Worm (Caenorhabditis elegans) whole organism, young adult: ENCODE data around the gene nhr-115.
"Not testable (repeated sequence)": the region's sequence is repeated elsewhere in the genome, so short reads cannot be mapped to it uniquely, and the experiment has no call there.

Experiments used
- B0261.1 ChIP-seq: sonication (generic microtip); optimal IDR thresholded peaks from 2 replicates; lab custom pipeline; 2016; ENCODE audit warnings: mild to moderate bottlenecking, missing genetic modification characterization, moderate library complexity, missing compliant biosample characterization
- F22D6.2 ChIP-seq: sonication (generic microtip); optimal IDR thresholded peaks from 2 replicates; lab custom pipeline; 2016; ENCODE audit warnings: mild to moderate bottlenecking, missing genetic modification characterization, missing compliant biosample characterization
- F33H1.4 ChIP-seq: fragments of 200-800 bp; sonication (Bioruptor generic); IDR thresholded peaks from 2 replicates; pipeline ENCODE4 v1.3.6; 2022; ENCODE audit warnings: missing genetic modification reagents, missing genetic modification characterization, missing compliant biosample characterization
- F55B11.4 ChIP-seq: sonication (generic microtip); optimal IDR thresholded peaks from 2 replicates; lab custom pipeline; 2016; ENCODE audit warnings: missing compliant biosample characterization, missing genetic modification characterization, borderline replicate concordance; ENCODE audit not compliant: insufficient read depth
- F57C9.4 ChIP-seq: sonication (generic microtip); optimal IDR thresholded peaks from 2 replicates; lab custom pipeline; 2017; ENCODE audit warnings: mild to moderate bottlenecking, missing genetic modification characterization, missing compliant biosample characterization
- atf-7 ChIP-seq: sonication (generic microtip); optimal IDR thresholded peaks from 2 replicates; lab custom pipeline; 2017; ENCODE audit warnings: mild to moderate bottlenecking, missing genetic modification characterization, missing compliant biosample characterization
- cebp-1 ChIP-seq, 2 experiments: fragments of 200-800 bp in 1 of 2; sonication (Bioruptor generic) in 1 of 2; sonication (generic microtip) in 1 of 2; IDR thresholded peaks in 1 of 2; optimal IDR thresholded peaks in 1 of 2; 2 replicates each; pipeline versions ENCODE4 v1.3.6 to Lab custom; 2017 to 2022; ENCODE audit warnings: missing compliant biosample characterization in 2 of 2, missing genetic modification characterization in 2 of 2, mild to moderate bottlenecking in 1 of 2, missing genetic modification reagents in 1 of 2, moderate library complexity in 1 of 2
- ceh-58 ChIP-seq: fragments of 200-800 bp; sonication (Bioruptor generic); IDR thresholded peaks from 2 replicates; pipeline ENCODE4 v1.3.6; 2022; ENCODE audit warnings: missing genetic modification characterization, missing compliant biosample characterization
- ceh-79 ChIP-seq: sonication (generic microtip); optimal IDR thresholded peaks from 2 replicates; lab custom pipeline; 2017; ENCODE audit warnings: mild to moderate bottlenecking, missing genetic modification characterization, missing compliant biosample characterization
- ceh-91 ChIP-seq: fragments of 200-800 bp; sonication (Bioruptor generic); IDR thresholded peaks from 2 replicates; pipeline ENCODE4 v1.3.6; 2022; ENCODE audit warnings: missing genetic modification reagents, missing genetic modification characterization, missing compliant biosample characterization
- hmg-20 ChIP-seq: fragments of 200-800 bp; sonication (Bioruptor generic); IDR thresholded peaks from 2 replicates; pipeline ENCODE4 v1.3.6; 2022; ENCODE audit warnings: missing genetic modification reagents, missing genetic modification characterization, missing compliant biosample characterization
- lsy-27 ChIP-seq: sonication (generic microtip); optimal IDR thresholded peaks from 2 replicates; lab custom pipeline; 2017; ENCODE audit warnings: missing genetic modification characterization, mild to moderate bottlenecking, missing compliant biosample characterization, antibody characterized with exemption, missing genotype, borderline replicate concordance; ENCODE audit not compliant: insufficient read depth
- madf-3 ChIP-seq: fragments of 200-800 bp; sonication (Bioruptor generic); IDR thresholded peaks from 2 replicates; pipeline ENCODE4 v1.3.6; 2022; ENCODE audit warnings: missing genetic modification reagents, missing genetic modification characterization, missing compliant biosample characterization
- madf-6 ChIP-seq: fragments of 200-800 bp; sonication (Bioruptor generic); IDR thresholded peaks from 2 replicates; pipeline ENCODE4 v1.3.6; 2022; ENCODE audit warnings: missing genetic modification reagents, missing genetic modification characterization, missing compliant biosample characterization
- madf-8 ChIP-seq: fragments of 200-800 bp; sonication (Bioruptor generic); conservative IDR thresholded peaks from 2 replicates; pipeline ENCODE4 v1.3.6; 2022; ENCODE audit warnings: missing genetic modification reagents, missing genetic modification characterization, missing compliant biosample characterization
- nfya-2 ChIP-seq: fragments of 200-800 bp; sonication (Bioruptor generic); IDR thresholded peaks from 2 replicates; pipeline ENCODE4 v1.3.6; 2022; ENCODE audit warnings: missing genetic modification reagents, missing genetic modification characterization, missing compliant biosample characterization
- nfyb-1 ChIP-seq: fragments of 200-800 bp; sonication (Bioruptor generic); IDR thresholded peaks from 2 replicates; pipeline ENCODE4 v1.3.6; 2022; ENCODE audit warnings: missing genetic modification reagents, missing genetic modification characterization, missing compliant biosample characterization
- nhr-80 ChIP-seq: sonication (generic microtip); optimal IDR thresholded peaks from 2 replicates; lab custom pipeline; 2016; ENCODE audit warnings: missing genetic modification characterization, missing compliant biosample characterization
- pha-4 ChIP-seq: fragments of 150-350 bp; sonication (generic microtip); optimal IDR thresholded peaks from 2 replicates; lab custom pipeline; 2014; ENCODE audit warnings: missing biosample characterization, missing genetic modification reagents, missing genetic modification characterization
- rcor-1 ChIP-seq: fragments of 200-800 bp; sonication (Bioruptor generic); IDR thresholded peaks from 2 replicates; pipeline ENCODE4 v1.3.6; 2022; ENCODE audit warnings: missing genetic modification reagents, missing genetic modification characterization, missing compliant biosample characterization
- rec-8 ChIP-seq, 2 experiments: sonication (generic microtip); optimal IDR thresholded peaks; 2 replicates each; lab custom pipeline; 2016; ENCODE audit warnings: mild to moderate bottlenecking in 2 of 2, missing genetic modification characterization in 2 of 2, missing genetic modification reagents in 2 of 2, missing genotype in 2 of 2, missing biosample characterization in 1 of 2, missing compliant biosample characterization in 1 of 2, moderate library complexity in 1 of 2
- rpc-1 ChIP-seq, 2 experiments: fragments of 150-350 bp in 1 of 2; sonication (generic microtip) in 1 of 2; optimal IDR thresholded peaks; 2 replicates each; lab custom pipeline; 2014 to 2018; ENCODE audit warnings: missing biosample characterization in 1 of 2, missing genetic modification characterization in 1 of 2, missing genetic modification reagents in 1 of 2, missing genotype in 1 of 2
- snpc-4 ChIP-seq, 5 experiments: fragments of 150-350 bp in 1 of 5; sonication (generic microtip) in 4 of 5; optimal IDR thresholded peaks; 2 replicates each; lab custom pipeline; 2014 to 2018; ENCODE audit warnings: missing genetic modification characterization in 5 of 5, missing biosample characterization in 3 of 5, antibody characterized with exemption in 2 of 5, mild to moderate bottlenecking in 2 of 5, missing compliant biosample characterization in 2 of 5, missing genotype in 2 of 5, moderate library complexity in 2 of 5, missing genetic modification reagents in 1 of 5
- tbp1 ChIP-seq: fragments of 200-800 bp; sonication (Bioruptor generic); optimal IDR thresholded peaks from 2 replicates; lab custom pipeline; 2018; ENCODE audit warnings: mild to moderate bottlenecking, missing genetic modification characterization, missing compliant biosample characterization
- tlf-1 ChIP-seq: fragments of 200-800 bp; sonication (Bioruptor generic); optimal IDR thresholded peaks from 2 replicates; lab custom pipeline; 2018; ENCODE audit warnings: mild to moderate bottlenecking, missing genetic modification characterization, missing compliant biosample characterization
- ztf-28 ChIP-seq: fragments of 200-800 bp; sonication (Bioruptor generic); IDR thresholded peaks from 2 replicates; pipeline ENCODE4 v1.3.6; 2022; ENCODE audit warnings: missing genetic modification reagents, missing genetic modification characterization, missing compliant biosample characterization
- ztf-6 ChIP-seq: fragments of 200-800 bp; sonication (Bioruptor generic); IDR thresholded peaks from 2 replicates; pipeline ENCODE4 v1.3.6; 2022; ENCODE audit warnings: missing genetic modification reagents, missing genetic modification characterization, missing compliant biosample characterization

Gene nhr-115

ce11 chrV:2326378-2326777 is 34.0 kb downstream of the nhr-115 start, which contains the start of gene pud-4:
pud-4 (plus strand) TSS chrV:2326678.
- TF ChIP-seq snpc-4 (GFP tag; optimal IDR thresholded peaks at IDR 0.05; lab: Kevin White, UChicago) (no peak), snpc-4 (tag; optimal IDR thresholded peaks at IDR 0.05; lab: Kevin White, UChicago) (no peak), cebp-1 (GFP tag; IDR thresholded peaks at IDR 0.05; lab: Robert Waterston, UW) (no peak), cebp-1 (tag; optimal IDR thresholded peaks at IDR 0.05; lab: Kevin White, UChicago) (no peak), madf-8 (GFP tag; lab: Robert Waterston, UW) (no peak), madf-3 (GFP tag; lab: Robert Waterston, UW) (no peak), ceh-58 (GFP tag; lab: Robert Waterston, UW) (no peak), F57C9.4 (tag; lab: Kevin White, UChicago) (no peak), F33H1.4 (GFP tag; lab: Robert Waterston, UW) (no peak), rec-8 (tag; optimal IDR thresholded peaks at IDR 0.05; lab: Kevin White, UChicago) (no peak), B0261.1 (tag; lab: Kevin White, UChicago) (no peak), ceh-79 (no peak), F22D6.2 (tag; lab: Kevin White, UChicago) (no peak), ceh-91 (GFP tag; lab: Robert Waterston, UW) (no peak), nfya-2 (no peak), madf-6 (GFP tag; lab: Robert Waterston, UW) (no peak)

ce11 chrV:2327124-2327523 is 34.8 kb downstream of the nhr-115 start:
- TF ChIP-seq atf-7 (tag; lab: Kevin White, UChicago) = peak; percentile 35
- TF ChIP-seq madf-6 (GFP tag; lab: Robert Waterston, UW) = no peak
- no peak for TF ChIP-seq ztf-28 (GFP tag; lab: Robert Waterston, UW)
- TF ChIP-seq rcor-1 = no peak
- TF ChIP-seq ceh-91 (GFP tag; lab: Robert Waterston, UW) = no peak
- TF ChIP-seq nhr-80 (tag; lab: Kevin White, UChicago) = peak; percentile 83
- TF ChIP-seq tlf-1 (GFP tag; lab: Kevin White, UChicago) = no peak
- TF ChIP-seq nfyb-1 (GFP tag; lab: Robert Waterston, UW) = 0 out of 2 replicates have a peak, but pooled peaks have one; percentile 8

- TF ChIP-seq tbp1 (GFP tag; lab: Kevin White, UChicago) (peak; percentile 68), rpc-1 (tag; optimal IDR thresholded peaks at IDR 0.05; lab: Kevin White, UChicago) (peak; percentile 43), B0261.1 (tag; lab: Kevin White, UChicago) (peak; percentile 53)
- TF ChIP-seq rpc-1 (optimal IDR thresholded peaks at IDR 0.05; lab: Kevin White, UChicago) = not testable (repeated sequence)
- TF ChIP-seq, all 124 proteins: peak for 3; not testable (repeated sequence) for 121
Measured at ce11 chrV:2327814-2328213, 35.5 kb downstream of the nhr-115 start.

ce11 chrV:2330129-2330528 is 37.8 kb downstream of the nhr-115 start, which contains the start of gene pud-1.1:
pud-1.1 (plus strand) TSS chrV:2330429.
- not testable (repeated sequence) for TF ChIP-seq ztf-6 (GFP tag; lab: Robert Waterston, UW); hmg-20 (GFP tag; lab: Robert Waterston, UW); lsy-27 (tag; lab: Kevin White, UChicago)
- TF ChIP-seq, all 124 proteins: peak for 0; not testable (repeated sequence) for 124

- TF ChIP-seq F55B11.4, pha-4, F57C9.4 (tag; lab: Kevin White, UChicago): not testable (repeated sequence)
- TF ChIP-seq, all 124 proteins: peak for 0; not testable (repeated sequence) for 124
Measured at ce11 chrV:2331616-2332015, 39.3 kb downstream of the nhr-115 start, which contains the start of gene irld-32. irld-32 (plus strand) TSS chrV:2331916.
